Worm (Caenorhabditis elegans) whole organism, late embryonic: ENCODE results near the gene rpn-11.

Source experiments
- C08G9.2 ChIP-seq: sonication (generic microtip); optimal IDR thresholded peaks from 2 replicates; lab custom pipeline; 2016; ENCODE audit warnings: mild to moderate bottlenecking, missing genetic modification characterization, moderate library complexity, missing compliant biosample characterization
- K02D7.2 ChIP-seq: sonication (generic microtip); optimal IDR thresholded peaks from 2 replicates; lab custom pipeline; 2017; ENCODE audit warnings: mild to moderate bottlenecking, missing genetic modification characterization, missing compliant biosample characterization
- T23F11.4 ChIP-seq: fragments of 200-800 bp; sonication (Bioruptor generic); optimal IDR thresholded peaks from 2 replicates; lab custom pipeline; 2018; ENCODE audit warnings: mild to moderate bottlenecking, missing genetic modification characterization, missing compliant biosample characterization
- ceh-14 ChIP-seq: sonication (generic microtip); optimal IDR thresholded peaks from 2 replicates; lab custom pipeline; 2016; ENCODE audit warnings: missing genotype, missing genetic modification characterization, missing compliant biosample characterization
- ceh-22 ChIP-seq: sonication (generic microtip); optimal IDR thresholded peaks from 2 replicates; lab custom pipeline; 2017; ENCODE audit warnings: missing biosample characterization, missing genetic modification characterization
- ceh-24 ChIP-seq: sonication (generic microtip); optimal IDR thresholded peaks from 2 replicates; lab custom pipeline; 2016; ENCODE audit warnings: mild to moderate bottlenecking, missing genetic modification characterization, missing compliant biosample characterization
- ceh-45 ChIP-seq: fragments of 200-800 bp; sonication (Bioruptor generic); IDR thresholded peaks from 2 replicates; pipeline ENCODE4 v1.3.6; 2022; ENCODE audit warnings: missing genetic modification reagents, missing genetic modification characterization, missing compliant biosample characterization
- hlh-15 ChIP-seq: sonication (generic microtip); optimal IDR thresholded peaks from 2 replicates; lab custom pipeline; 2016; ENCODE audit warnings: missing genetic modification characterization, missing compliant biosample characterization
- nhr-11 ChIP-seq: fragments of 150-350 bp; optimal IDR thresholded peaks from 2 replicates; lab custom pipeline; 2014; ENCODE audit warnings: missing biosample characterization, missing genetic modification characterization
- ref-2 ChIP-seq: sonication (generic microtip); optimal IDR thresholded peaks from 2 replicates; lab custom pipeline; 2016; ENCODE audit warnings: missing genetic modification characterization, missing compliant biosample characterization
- syd-9 ChIP-seq: sonication (generic microtip); optimal IDR thresholded peaks from 2 replicates; lab custom pipeline; 2016; ENCODE audit warnings: mild to moderate bottlenecking, missing genetic modification characterization, moderate library complexity, missing compliant biosample characterization
- zip-5 ChIP-seq: sonication (generic microtip); optimal IDR thresholded peaks from 2 replicates; lab custom pipeline; 2016; ENCODE audit warnings: missing genetic modification characterization, missing compliant biosample characterization

The rpn-11 gene

DNA sequence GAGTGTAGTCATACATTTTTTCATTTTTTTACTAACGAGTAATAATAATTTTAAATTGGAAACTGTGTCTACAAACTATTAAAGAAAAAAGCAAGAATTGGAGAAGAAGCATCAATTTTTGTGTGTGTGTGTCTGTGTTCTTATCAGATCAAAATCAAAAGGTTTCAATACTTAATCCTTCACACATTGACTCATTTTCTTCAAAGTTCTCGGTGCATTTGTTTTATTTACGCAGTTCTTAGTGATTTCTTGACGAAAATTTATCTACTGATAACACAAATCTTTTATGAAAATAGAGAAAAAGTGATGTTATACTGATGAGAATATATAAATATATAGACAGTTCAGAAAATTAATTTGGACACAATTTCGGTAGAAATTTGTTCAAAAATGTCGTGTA lies 48.3 kb downstream of the rpn-11 start, which contains the start of gene clc-22:
Gene clc-22 (minus strand): TSS at position 71 of the 400 bp plus-strand sequence.
- TF ChIP-seq ceh-24 (tag; lab: Kevin White, UChicago) (no peak), hlh-15 (tag; lab: Kevin White, UChicago) (no peak), C08G9.2 (tag; lab: Kevin White, UChicago) (no peak), ceh-22 (tag; lab: Kevin White, UChicago) (no peak), nhr-11 (tag; lab: Kevin White, UChicago) (no peak), K02D7.2 (tag; lab: Kevin White, UChicago) (no peak), zip-5 (no peak), ref-2 (tag; lab: Kevin White, UChicago) (no peak), ceh-14 (tag; lab: Kevin White, UChicago) (no peak), ceh-45 (GFP tag; lab: Robert Waterston, UW) (no peak), T23F11.4 (no peak), syd-9 (tag; lab: Kevin White, UChicago) (no peak)
